Fruit fly (Drosophila melanogaster): Measurements from ENCODE around the gene CG3703.

dm6 chrX:908763-909497 is 36.6 kb downstream of the CG3703 start:
- no peak for TF ChIP-seq CTCF (optimal IDR thresholded peaks at IDR 0.05)
- TF ChIP-seq CG8478 (optimal IDR thresholded peaks at IDR 0.05) = no peak
